Fruit fly (Drosophila melanogaster) whole organism, embryonic: ENCODE results near the gene Gpdh3.
A peak's percentile ranks its signal among the peaks of the same experiment; 100 is the strongest.

Experiments used
- CG1024 ChIP-seq: fragments of 200-800 bp; sonication (Bioruptor generic); IDR thresholded peaks from 2 replicates; pipeline ENCODE4 v1.3.6; 2022; ENCODE audit warnings: missing biosample characterization, missing genetic modification characterization
- CG10462 ChIP-seq: fragments of 200-800 bp; sonication (Bioruptor generic); optimal IDR thresholded peaks from 2 replicates; lab custom pipeline; 2016; ENCODE audit warnings: missing biosample characterization, missing genetic modification characterization
- CG10543 ChIP-seq: fragments of 200-800 bp; sonication (Bioruptor generic); optimal IDR thresholded peaks from 3 replicates; lab custom pipeline; 2017; ENCODE audit warnings: missing biosample characterization, mild to moderate bottlenecking, missing genetic modification characterization, moderate library complexity
- CG11398 ChIP-seq: fragments of 200-800 bp; sonication (Bioruptor generic); optimal IDR thresholded peaks from 2 replicates; lab custom pipeline; 2016; ENCODE audit warnings: missing biosample characterization, missing genetic modification characterization
- CG12071 ChIP-seq: fragments of 200-800 bp; sonication (Bioruptor generic); optimal IDR thresholded peaks from 3 replicates; lab custom pipeline; 2018; ENCODE audit warnings: missing biosample characterization, mild to moderate bottlenecking, missing genetic modification characterization
- CG12744 ChIP-seq: fragments of 200-800 bp; sonication (Bioruptor generic); optimal IDR thresholded peaks from 2 replicates; lab custom pipeline; 2016; ENCODE audit warnings: missing biosample characterization, missing genetic modification characterization
- CG15601 ChIP-seq: fragments of 200-800 bp; sonication (Bioruptor generic); optimal IDR thresholded peaks from 3 replicates; lab custom pipeline; 2019; ENCODE audit warnings: missing biosample characterization, mild to moderate bottlenecking, missing genetic modification characterization, moderate library complexity
- CG1647 ChIP-seq: fragments of 200-800 bp; sonication (Bioruptor generic); optimal IDR thresholded peaks from 3 replicates; lab custom pipeline; 2016; ENCODE audit warnings: missing biosample characterization, missing genetic modification characterization
- CG17802 ChIP-seq: fragments of 200-800 bp; sonication (Bioruptor generic); optimal IDR thresholded peaks from 2 replicates; lab custom pipeline; 2018; ENCODE audit warnings: missing biosample characterization, mild to moderate bottlenecking, missing genetic modification characterization, moderate library complexity
- CG1832 ChIP-seq: fragments of 200-800 bp; sonication (Bioruptor generic); optimal IDR thresholded peaks from 2 replicates; lab custom pipeline; 2017; ENCODE audit warnings: missing biosample characterization, mild to moderate bottlenecking, missing genetic modification characterization, inconsistent platforms
- CG18619 ChIP-seq: fragments of 200-800 bp; sonication (Bioruptor generic); optimal IDR thresholded peaks from 3 replicates; lab custom pipeline; 2017; ENCODE audit warnings: missing biosample characterization, mild to moderate bottlenecking, missing genetic modification characterization
- CG30403 ChIP-seq: fragments of 200-800 bp; sonication (Bioruptor generic); optimal IDR thresholded peaks from 3 replicates; lab custom pipeline; 2016; ENCODE audit warnings: missing biosample characterization, missing genetic modification characterization
- CG3065 ChIP-seq: fragments of 200-800 bp; sonication (Bioruptor generic); optimal IDR thresholded peaks from 2 replicates; lab custom pipeline; 2016; ENCODE audit warnings: missing biosample characterization, missing genetic modification characterization
- CG31224 ChIP-seq: fragments of 200-800 bp; sonication (Bioruptor generic); IDR thresholded peaks from 2 replicates; pipeline ENCODE4 v1.3.6; 2022; ENCODE audit warnings: missing biosample characterization, missing genetic modification characterization
- CG31388 ChIP-seq: fragments of 200-800 bp; sonication (Bioruptor generic); optimal IDR thresholded peaks from 2 replicates; lab custom pipeline; 2016; ENCODE audit warnings: missing biosample characterization, missing genetic modification characterization
- CG31441 ChIP-seq: fragments of 200-800 bp; sonication (Bioruptor generic); IDR thresholded peaks from 2 replicates; pipeline ENCODE4 v1.3.6; 2022; ENCODE audit warnings: missing biosample characterization, missing genetic modification characterization
- CG34422 ChIP-seq: fragments of 200-800 bp; sonication (Bioruptor generic); IDR thresholded peaks from 3 replicates; pipeline ENCODE4 v1.3.6; 2022; ENCODE audit warnings: missing biosample characterization, missing genetic modification characterization
- CG9797 ChIP-seq: fragments of 200-800 bp; sonication (Bioruptor generic); optimal IDR thresholded peaks from 3 replicates; lab custom pipeline; 2018; ENCODE audit warnings: missing biosample characterization, mild to moderate bottlenecking, missing genetic modification characterization
- D ChIP-seq, 2 experiments: fragments of 200-800 bp in 1 of 2; fragments of >200 bp in 1 of 2; sonication (Bioruptor generic) in 1 of 2; optimal IDR thresholded peaks; 2 replicates in 1 of 2; 3 replicates in 1 of 2; lab custom pipeline; 2017; ENCODE audit warnings: mild to moderate bottlenecking in 1 of 2, missing biosample characterization in 1 of 2, missing genetic modification characterization in 1 of 2, missing genetic modification reagents in 1 of 2
- Dip3 ChIP-seq: fragments of 200-800 bp; sonication (Bioruptor generic); optimal IDR thresholded peaks from 3 replicates; lab custom pipeline; 2016; ENCODE audit warnings: missing biosample characterization, missing genetic modification characterization
- E2f1 ChIP-seq: fragments of 200-800 bp; sonication (Bioruptor generic); IDR thresholded peaks from 2 replicates; pipeline ENCODE4 v1.3.6; 2022; ENCODE audit warnings: missing biosample characterization, missing genetic modification characterization
- Ets97D ChIP-seq: fragments of 200-800 bp; sonication (Bioruptor generic); optimal IDR thresholded peaks from 3 replicates; lab custom pipeline; 2016; ENCODE audit warnings: missing biosample characterization, missing genetic modification characterization
- H2.0 ChIP-seq: fragments of 200-800 bp; sonication (Bioruptor generic); IDR thresholded peaks from 2 replicates; pipeline ENCODE4 v1.3.6; 2022; ENCODE audit warnings: missing biosample characterization, missing genetic modification characterization
- Hmr ChIP-seq: fragments of 200-800 bp; sonication (Bioruptor generic); optimal IDR thresholded peaks from 3 replicates; lab custom pipeline; 2017; ENCODE audit warnings: mild to moderate bottlenecking, missing biosample characterization, missing genetic modification reagents, missing genetic modification characterization
- Lhr ChIP-seq: fragments of 200-800 bp; sonication (Bioruptor generic); optimal IDR thresholded peaks from 3 replicates; lab custom pipeline; 2017; ENCODE audit warnings: mild to moderate bottlenecking, missing biosample characterization, missing genetic modification reagents, missing genetic modification characterization
- Mes4 ChIP-seq: fragments of 200-800 bp; sonication (Bioruptor generic); optimal IDR thresholded peaks from 2 replicates; lab custom pipeline; 2016; ENCODE audit warnings: missing biosample characterization, missing genetic modification characterization
- Mrtf ChIP-seq: fragments of 200-800 bp; sonication (Bioruptor generic); IDR thresholded peaks from 3 replicates; pipeline ENCODE4 v1.3.6; 2022; ENCODE audit warnings: missing biosample characterization, missing genetic modification characterization
- NFAT ChIP-seq: fragments of 200-800 bp; sonication (Bioruptor generic); IDR thresholded peaks from 2 replicates; pipeline ENCODE4 v1.3.6; 2022; ENCODE audit warnings: missing biosample characterization, missing genetic modification characterization
- Opbp ChIP-seq: fragments of 200-800 bp; sonication (Bioruptor generic); IDR thresholded peaks from 3 replicates; pipeline ENCODE4 v1.3.6; 2022; ENCODE audit warnings: missing biosample characterization, missing genetic modification characterization; ENCODE audit not compliant: partially characterized antibody
- Ptx1 ChIP-seq: fragments of 200-800 bp; sonication (Bioruptor generic); IDR thresholded peaks from 2 replicates; pipeline ENCODE4 v1.3.6; 2022; ENCODE audit warnings: missing biosample characterization, missing genetic modification characterization
- TFAM ChIP-seq: fragments of 200-800 bp; sonication (Bioruptor generic); optimal IDR thresholded peaks from 2 replicates; lab custom pipeline; 2017; ENCODE audit warnings: missing biosample characterization, missing genetic modification characterization, inconsistent platforms
- aop ChIP-seq: fragments of 200-800 bp; sonication (Bioruptor generic); IDR thresholded peaks from 2 replicates; pipeline ENCODE4 v1.3.6; 2022; ENCODE audit warnings: missing biosample characterization, missing genetic modification characterization
- caup ChIP-seq: fragments of 200-800 bp; sonication (Bioruptor generic); optimal IDR thresholded peaks from 3 replicates; lab custom pipeline; 2017; ENCODE audit warnings: missing biosample characterization, mild to moderate bottlenecking, missing genetic modification characterization, moderate library complexity; ENCODE audit not compliant: severe bottlenecking
- crp ChIP-seq, 2 experiments: fragments of 200-800 bp; sonication (Bioruptor generic); optimal IDR thresholded peaks; 2 replicates in 1 of 2; 3 replicates in 1 of 2; lab custom pipeline; 2017; ENCODE audit warnings: missing biosample characterization in 2 of 2, missing genetic modification characterization in 2 of 2, mild to moderate bottlenecking in 1 of 2, moderate library complexity in 1 of 2
- dmrt99B ChIP-seq: fragments of 200-800 bp; sonication (Bioruptor generic); optimal IDR thresholded peaks from 2 replicates; lab custom pipeline; 2018; ENCODE audit warnings: missing biosample characterization, mild to moderate bottlenecking, missing genetic modification characterization, moderate library complexity
- emc ChIP-seq: fragments of 200-800 bp; sonication (Bioruptor generic); optimal IDR thresholded peaks from 2 replicates; lab custom pipeline; 2016; ENCODE audit warnings: missing biosample characterization, missing genetic modification characterization
- eyg ChIP-seq: fragments of 200-800 bp; sonication (Bioruptor generic); optimal IDR thresholded peaks from 3 replicates; lab custom pipeline; 2016; ENCODE audit warnings: missing biosample characterization, missing genetic modification characterization
- gsb-n ChIP-seq: fragments of 200-800 bp; sonication (Bioruptor generic); optimal IDR thresholded peaks from 3 replicates; lab custom pipeline; 2018; ENCODE audit warnings: missing biosample characterization, mild to moderate bottlenecking, missing genetic modification characterization
- hkb ChIP-seq, 2 experiments: fragments of 200-800 bp in 1 of 2; fragments of >200 bp in 1 of 2; sonication (Bioruptor generic) in 1 of 2; IDR thresholded peaks in 1 of 2; optimal IDR thresholded peaks in 1 of 2; 2 replicates each; pipeline versions ENCODE4 v1.3.6 to Lab custom; 2017 to 2022; ENCODE audit warnings: missing biosample characterization in 1 of 2, missing genetic modification characterization in 1 of 2
- onecut ChIP-seq: fragments of 200-800 bp; sonication (Bioruptor generic); IDR thresholded peaks from 2 replicates; pipeline ENCODE4 v1.3.6; 2022; ENCODE audit warnings: missing biosample characterization, missing genetic modification characterization
- psq ChIP-seq: fragments of 200-800 bp; sonication (Bioruptor generic); optimal IDR thresholded peaks from 2 replicates; lab custom pipeline; 2017; ENCODE audit warnings: missing biosample characterization, missing genetic modification characterization
- scrt ChIP-seq: fragments of 200-800 bp; sonication (Bioruptor generic); optimal IDR thresholded peaks from 2 replicates; lab custom pipeline; 2018; ENCODE audit warnings: missing biosample characterization, mild to moderate bottlenecking, missing genetic modification characterization, moderate library complexity
- seq ChIP-seq: fragments of 200-800 bp; sonication (Bioruptor generic); IDR thresholded peaks from 2 replicates; pipeline ENCODE4 v1.3.6; 2022; ENCODE audit warnings: missing biosample characterization, missing genetic modification characterization
- stwl ChIP-seq: fragments of 200-800 bp; sonication (Bioruptor generic); optimal IDR thresholded peaks from 3 replicates; lab custom pipeline; 2018; ENCODE audit warnings: missing biosample characterization, mild to moderate bottlenecking, missing genetic modification characterization, moderate library complexity
- tna ChIP-seq: fragments of 200-800 bp; sonication (Bioruptor generic); IDR thresholded peaks from 2 replicates; pipeline ENCODE4 v1.3.6; 2022; ENCODE audit warnings: missing biosample characterization, missing genetic modification characterization; ENCODE audit not compliant: partially characterized antibody
- vfl ChIP-seq: fragments of 200-800 bp; sonication (Bioruptor generic); optimal IDR thresholded peaks from 2 replicates; lab custom pipeline; 2016; ENCODE audit warnings: missing biosample characterization, missing genetic modification characterization
- vnd ChIP-seq: fragments of 200-800 bp; sonication (Bioruptor generic); IDR thresholded peaks from 3 replicates; pipeline ENCODE4 v1.3.6; 2022; ENCODE audit warnings: missing biosample characterization, missing genetic modification characterization; ENCODE audit not compliant: partially characterized antibody

Gpdh3 gene

DNA sequence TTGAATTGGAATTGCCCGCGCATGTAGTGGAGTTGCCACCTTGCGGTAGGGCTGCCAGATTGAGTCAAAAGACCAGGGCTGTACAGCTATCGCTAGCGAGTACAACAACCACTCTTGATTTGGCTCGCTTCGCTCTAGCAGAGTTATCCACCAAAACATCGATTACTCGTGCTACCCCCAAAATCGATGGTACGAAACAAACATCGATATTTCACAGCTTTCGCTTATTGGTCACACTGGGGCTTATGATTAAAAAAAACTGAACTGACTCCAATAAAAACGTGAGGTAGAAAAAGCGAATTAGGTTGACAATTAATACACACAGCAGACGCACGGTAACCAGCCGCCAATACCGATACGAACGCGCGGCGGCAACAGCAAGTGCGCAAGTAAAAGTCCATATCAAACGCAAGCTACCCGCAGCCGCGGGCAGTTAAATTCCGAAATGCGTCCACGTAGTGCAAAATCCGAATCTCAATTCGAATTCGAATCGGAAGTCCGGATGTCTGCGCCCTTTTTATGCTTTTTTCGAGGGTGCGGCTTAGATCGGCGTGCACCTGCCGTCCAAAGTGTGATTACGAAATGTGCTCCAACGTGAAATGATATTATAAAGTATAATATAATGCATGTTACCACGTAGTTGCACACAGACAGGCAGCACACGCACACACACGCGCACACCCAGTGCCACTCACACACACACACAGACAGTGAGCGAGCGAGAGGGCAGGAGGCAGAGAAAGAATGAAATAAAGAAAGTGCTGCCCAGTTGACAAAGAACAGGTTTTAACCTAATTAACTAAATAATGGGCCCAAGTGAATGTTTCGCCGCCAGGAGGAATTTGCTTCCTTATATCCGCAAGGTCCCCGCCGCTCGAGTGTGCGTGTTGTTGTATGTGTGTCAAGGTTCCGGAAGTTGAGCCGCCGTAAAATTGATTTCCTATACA lies 25.1 kb upstream of the Gpdh3 start, which contains the start of gene Sar1 (continued):
- TF ChIP-seq CG15601 (tag; lab: Kevin White, UChicago) (peak; percentile 66), CG18619 (no peak), Mes4 (GFP tag; lab: Kevin White, UChicago) (peak; percentile 26), CG12071 (no peak), E2f1 (no peak), D (optimal IDR thresholded peaks at IDR 0.05; lab: Kevin White, UChicago) (peak; percentile 61), D (GFP tag; optimal IDR thresholded peaks at IDR 0.05; lab: Kevin White, UChicago) (no peak), CG30403 (peak; percentile 6), dmrt99B (no peak), hkb (optimal IDR thresholded peaks at IDR 0.05; lab: Kevin White, UChicago) (peak; percentile 56), hkb (GFP tag; IDR thresholded peaks at IDR 0.05; lab: Robert Waterston, UW) (no peak), Ptx1 (GFP tag; lab: Robert Waterston, UW) (no peak), CG34422 (GFP tag; lab: Robert Waterston, UW) (peak; percentile 51; the same call in 2 of the 3 replicates), TFAM (GFP tag; lab: Kevin White, UChicago) (no peak), stwl (tag; lab: Kevin White, UChicago) (peak; percentile 94), eyg (GFP tag; lab: Kevin White, UChicago) (no peak), vfl (GFP tag; lab: Kevin White, UChicago) (no peak), tna (peak; percentile 69), CG12744 (GFP tag; lab: Kevin White, UChicago) (no peak), Hmr (GFP tag; lab: Kevin White, UChicago) (peak; percentile 86), aop (peak; percentile 71), psq (GFP tag; lab: Kevin White, UChicago) (no peak), Dip3 (GFP tag; lab: Kevin White, UChicago) (peak; percentile 3), CG9797 (GFP tag; lab: Kevin White, UChicago) (peak; percentile 98), NFAT (peak; percentile 61), Opbp (GFP tag; lab: Robert Waterston, UW) (peak; percentile 97), CG1647 (GFP tag; lab: Kevin White, UChicago) (no peak), H2.0 (GFP tag; lab: Robert Waterston, UW) (0 out of 2 replicates have a peak, but pooled peaks have one; percentile 9), onecut (peak; percentile 46; the same call in 1 of the 2 replicates), CG11398 (GFP tag; lab: Kevin White, UChicago) (no peak), crp (GFP tag; optimal IDR thresholded peaks at IDR 0.05; lab: Kevin White, UChicago) (peak in 1 of 2 experiments; percentile 26), caup (peak; percentile 22), seq (GFP tag; lab: Robert Waterston, UW) (no peak; the same call in 1 of the 2 replicates), CG10543 (GFP tag; lab: Kevin White, UChicago) (peak; percentile 48), Lhr (GFP tag; lab: Kevin White, UChicago) (peak; percentile 99), CG31388 (no peak), CG31441 (GFP tag; lab: Robert Waterston, UW) (no peak), CG17802 (tag; lab: Kevin White, UChicago) (no peak), CG31224 (GFP tag; lab: Robert Waterston, UW) (no peak), vnd (GFP tag; lab: Robert Waterston, UW) (peak; percentile 80), CG3065 (GFP tag; lab: Kevin White, UChicago) (peak; percentile 18), Mrtf (GFP tag; lab: Robert Waterston, UW) (no peak), Ets97D (peak; percentile 94), CG10462 (GFP tag; lab: Kevin White, UChicago) (no peak), scrt (GFP tag; lab: Kevin White, UChicago) (no peak), gsb-n (tag; lab: Kevin White, UChicago) (peak; percentile 70), CG1832 (GFP tag; lab: Kevin White, UChicago) (peak; percentile 69), CG1024 (GFP tag; lab: Robert Waterston, UW) (no peak), emc (GFP tag; lab: Kevin White, UChicago) (peak; percentile 15)
